Fruit fly (Drosophila melanogaster): ENCODE measurements around the gene S-Lap1.

The S-Lap1 gene

DNA sequence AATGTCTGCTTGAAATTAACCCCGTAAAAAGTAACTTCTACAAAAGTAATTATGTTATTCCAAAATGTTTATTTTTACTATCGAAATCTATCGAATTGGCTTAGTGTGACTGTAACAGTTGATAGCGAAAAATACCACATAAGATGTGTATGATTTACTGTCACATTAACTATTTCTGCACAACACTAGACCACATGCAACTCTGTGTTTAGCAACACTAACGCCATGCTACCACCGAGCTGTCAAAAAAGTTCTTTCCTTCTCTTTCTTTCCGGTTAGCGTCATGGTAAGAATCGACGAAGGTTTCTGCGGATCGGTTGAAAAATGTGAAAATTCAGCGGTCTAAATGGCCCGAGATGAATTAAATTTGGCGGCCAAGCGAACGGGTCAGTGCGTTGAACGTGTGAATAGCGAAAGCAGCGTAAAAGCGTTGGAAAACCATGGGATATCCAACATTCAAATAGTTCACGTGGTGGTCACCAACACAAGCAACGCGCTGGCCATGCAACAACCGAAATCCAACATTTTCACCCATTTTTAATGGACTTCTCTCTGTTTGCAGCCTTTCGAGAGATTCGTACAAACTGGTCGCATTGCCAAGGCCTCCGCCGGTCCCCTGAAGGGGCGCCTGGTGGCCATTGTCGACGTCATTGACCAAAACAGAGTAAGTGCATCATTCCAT lies 16.1 kb upstream of the S-Lap1 start, which contains the start of the genes Nelf-E and RpL14 (continued):
- TF ChIP-seq NC2α (GFP tag; optimal IDR thresholded peaks at IDR 0.05) (peak; percentile 96), vfl (GFP tag; optimal IDR thresholded peaks at IDR 0.05) (peak; percentile 91), hkb (optimal IDR thresholded peaks at IDR 0.05) (no peak), hkb (GFP tag; IDR thresholded peaks at IDR 0.05) (peak; percentile 91), CG12104 (GFP tag; optimal IDR thresholded peaks at IDR 0.05) (peak; percentile 92), CG8388 (GFP tag; optimal IDR thresholded peaks at IDR 0.05) (peak; percentile 89), gcm2 (GFP tag; optimal IDR thresholded peaks at IDR 0.05) (peak; percentile 93), CG4282 (GFP tag; optimal IDR thresholded peaks at IDR 0.05) (peak; percentile 94), CG43689 (GFP tag; IDR thresholded peaks at IDR 0.05) (peak; percentile 87), eyg (GFP tag; optimal IDR thresholded peaks at IDR 0.05) (peak; percentile 96), vnd (GFP tag; IDR thresholded peaks at IDR 0.05; ENCODE audit: partially characterized antibody) (peak; percentile 35; the same call in 1 of the 3 replicates), Adf1 (GFP tag; IDR thresholded peaks at IDR 0.05) (peak; percentile 83), ab (GFP tag; optimal IDR thresholded peaks at IDR 0.05) (peak; percentile 40), Fer2 (tag; optimal IDR thresholded peaks at IDR 0.05) (peak; percentile 90), h (optimal IDR thresholded peaks at IDR 0.05) (no peak), CG17802 (tag; optimal IDR thresholded peaks at IDR 0.05) (peak; percentile 90), row (GFP tag; IDR thresholded peaks at IDR 0.05) (peak; percentile 68), CG9437 (GFP tag; optimal IDR thresholded peaks at IDR 0.05) (peak; percentile 88), Ptx1 (GFP tag; IDR thresholded peaks at IDR 0.05) (peak; percentile 89), sima (GFP tag; optimal IDR thresholded peaks at IDR 0.05) (peak; percentile 87), Doc3 (GFP tag; IDR thresholded peaks at IDR 0.05; ENCODE audit: partially characterized antibody) (no peak), fd102C (GFP tag; optimal IDR thresholded peaks at IDR 0.05) (peak; percentile 90), dpn (GFP tag; optimal IDR thresholded peaks at IDR 0.05) (peak; percentile 87 to 97), hth (optimal IDR thresholded peaks at IDR 0.05) (no peak), Sry-δ (GFP tag; optimal IDR thresholded peaks at IDR 0.05) (peak; percentile 82), TFAM (GFP tag; optimal IDR thresholded peaks at IDR 0.05) (peak; percentile 91), dysf (GFP tag; IDR thresholded peaks at IDR 0.05) (peak; percentile 92), CG32772 (GFP tag; IDR thresholded peaks at IDR 0.05) (peak; percentile 87), Oaz (GFP tag; IDR thresholded peaks at IDR 0.05) (peak; percentile 89), ci (GFP tag; IDR thresholded peaks at IDR 0.05) (peak; percentile 99), chif (GFP tag; optimal IDR thresholded peaks at IDR 0.05) (peak; percentile 88 to 96), CG7963 (GFP tag; IDR thresholded peaks at IDR 0.05; ENCODE audit: partially characterized antibody) (no peak), repo (GFP tag; optimal IDR thresholded peaks at IDR 0.05) (peak; percentile 96), knrl (GFP tag; IDR thresholded peaks at IDR 0.05; ENCODE audit: partially characterized antibody) (peak; percentile 59; the same call in 2 of the 3 replicates), E2f2 (GFP tag; IDR thresholded peaks at IDR 0.05) (peak; percentile 80), ems (GFP tag; optimal IDR thresholded peaks at IDR 0.05) (peak; percentile 95), Atf-2 (GFP tag; optimal IDR thresholded peaks at IDR 0.05) (peak; percentile 86), prd (optimal IDR thresholded peaks at IDR 0.05) (no peak), prd (GFP tag; IDR thresholded peaks at IDR 0.05) (peak; percentile 84), NFAT (GFP tag; IDR thresholded peaks at IDR 0.05) (peak; percentile 97), nmo (GFP tag; optimal IDR thresholded peaks at IDR 0.05) (peak; percentile 93), ato (GFP tag; IDR thresholded peaks at IDR 0.05; ENCODE audit: partially characterized antibody) (0 out of 2 replicates have a peak, but pooled peaks have one; percentile 14), HHEX (GFP tag; optimal IDR thresholded peaks at IDR 0.05) (peak; percentile 98), sob (GFP tag; IDR thresholded peaks at IDR 0.05) (peak; percentile 98), NfI (GFP tag; optimal IDR thresholded peaks at IDR 0.05) (peak; percentile 98), gcm (GFP tag; optimal IDR thresholded peaks at IDR 0.05) (peak; percentile 92), amos (GFP tag; IDR thresholded peaks at IDR 0.05; ENCODE audit: partially characterized antibody) (peak; percentile 60), CG12659 (GFP tag; optimal IDR thresholded peaks at IDR 0.05) (peak; percentile 99), Kr (GFP tag; optimal IDR thresholded peaks at IDR 0.05) (peak; percentile 86), nau (GFP tag; optimal IDR thresholded peaks at IDR 0.05) (no peak)

All from whole organism, embryonic.